Fruit fly (Drosophila melanogaster) whole organism, adult: ENCODE data around the gene Pyroxd1.
A peak's percentile ranks its signal among the peaks of the same experiment; 100 is the strongest.

Experiments used
- CG11617 ChIP-seq: fragments of 200-800 bp; sonication (Bioruptor generic); optimal IDR thresholded peaks from 2 replicates; lab custom pipeline; 2017; ENCODE audit warnings: mild to moderate bottlenecking, missing biosample characterization, missing genetic modification reagents, missing genetic modification characterization
- CG12768 ChIP-seq: fragments of 200-800 bp; sonication (Bioruptor generic); optimal IDR thresholded peaks from 2 replicates; lab custom pipeline; 2017; ENCODE audit warnings: missing biosample characterization, missing genetic modification characterization, mild to moderate bottlenecking, moderate library complexity, missing genetic modification reagents
- CG14711 ChIP-seq: fragments of 200-800 bp; sonication (Bioruptor generic); optimal IDR thresholded peaks from 2 replicates; lab custom pipeline; 2018; ENCODE audit warnings: missing biosample characterization, mild to moderate bottlenecking, missing genetic modification characterization, moderate library complexity
- CG1620 ChIP-seq: fragments of 200-800 bp; sonication (Bioruptor generic); optimal IDR thresholded peaks from 2 replicates; lab custom pipeline; 2016; ENCODE audit warnings: missing biosample characterization, missing genetic modification characterization
- CG33017 ChIP-seq: fragments of 200-800 bp; sonication (Bioruptor generic); optimal IDR thresholded peaks from 2 replicates; lab custom pipeline; 2018; ENCODE audit warnings: missing biosample characterization, mild to moderate bottlenecking, missing genetic modification characterization, moderate library complexity
- CG5204 ChIP-seq: fragments of 200-800 bp; sonication (Bioruptor generic); optimal IDR thresholded peaks from 2 replicates; lab custom pipeline; 2016; ENCODE audit warnings: missing biosample characterization, missing genetic modification characterization
- CG7045 ChIP-seq: fragments of 200-800 bp; sonication (Bioruptor generic); optimal IDR thresholded peaks from 2 replicates; lab custom pipeline; 2017; ENCODE audit warnings: missing biosample characterization, mild to moderate bottlenecking, missing genetic modification characterization
- CG7101 ChIP-seq: fragments of 200-800 bp; sonication (Bioruptor generic); optimal IDR thresholded peaks from 2 replicates; lab custom pipeline; 2018; ENCODE audit warnings: missing biosample characterization, mild to moderate bottlenecking, missing genetic modification characterization, moderate library complexity
- Clk ChIP-seq: fragments of 200-800 bp; sonication (Bioruptor generic); optimal IDR thresholded peaks from 2 replicates; lab custom pipeline; 2017; ENCODE audit warnings: missing biosample characterization, missing genetic modification characterization
- Crg-1 ChIP-seq: fragments of 200-800 bp; sonication (Bioruptor generic); optimal IDR thresholded peaks from 2 replicates; lab custom pipeline; 2016; ENCODE audit warnings: missing biosample characterization, missing genetic modification characterization
- Hr96 ChIP-seq: fragments of 200-800 bp; sonication (Bioruptor generic); optimal IDR thresholded peaks from 2 replicates; lab custom pipeline; 2016; ENCODE audit warnings: missing biosample characterization, missing genetic modification characterization
- Mnt ChIP-seq: fragments of 200-800 bp; sonication (Bioruptor generic); optimal IDR thresholded peaks from 2 replicates; lab custom pipeline; 2016; ENCODE audit warnings: missing biosample characterization, mild to moderate bottlenecking, missing genetic modification characterization
- bab1 ChIP-seq: fragments of 200-800 bp; sonication (Bioruptor generic); optimal IDR thresholded peaks from 3 replicates; lab custom pipeline; 2019; ENCODE audit warnings: missing biosample characterization, mild to moderate bottlenecking, missing genetic modification characterization, moderate library complexity
- cic ChIP-seq: fragments of 200-800 bp; sonication (Bioruptor generic); optimal IDR thresholded peaks from 2 replicates; lab custom pipeline; 2017; ENCODE audit warnings: missing biosample characterization, mild to moderate bottlenecking, missing genetic modification characterization, moderate library complexity
- cnc ChIP-seq, 2 experiments: fragments of >200 bp; optimal IDR thresholded peaks; 2 replicates each; lab custom pipeline; 2017
- kay ChIP-seq: fragments of 200-800 bp; sonication (Bioruptor generic); peaks from one replicate; lab custom pipeline; 2016; ENCODE audit warnings: missing biosample characterization, missing genetic modification characterization, borderline replicate concordance
- ovo ChIP-seq: fragments of 200-800 bp; sonication (Bioruptor generic); optimal IDR thresholded peaks from 2 replicates; lab custom pipeline; 2016; ENCODE audit warnings: missing biosample characterization, missing genetic modification characterization
- pad ChIP-seq: fragments of 200-800 bp; sonication (Bioruptor generic); optimal IDR thresholded peaks from 3 replicates; lab custom pipeline; 2017; ENCODE audit warnings: missing biosample characterization, missing genetic modification characterization, mild to moderate bottlenecking, moderate library complexity, missing genetic modification reagents
- tj ChIP-seq: fragments of 200-800 bp; sonication (Bioruptor generic); optimal IDR thresholded peaks from 3 replicates; lab custom pipeline; 2017; ENCODE audit warnings: missing biosample characterization, mild to moderate bottlenecking, missing genetic modification characterization, moderate library complexity
- toe ChIP-seq: fragments of 200-800 bp; sonication (Bioruptor generic); optimal IDR thresholded peaks from 2 replicates; lab custom pipeline; 2016; ENCODE audit warnings: missing biosample characterization, missing genetic modification characterization

Gene Pyroxd1

DNA sequence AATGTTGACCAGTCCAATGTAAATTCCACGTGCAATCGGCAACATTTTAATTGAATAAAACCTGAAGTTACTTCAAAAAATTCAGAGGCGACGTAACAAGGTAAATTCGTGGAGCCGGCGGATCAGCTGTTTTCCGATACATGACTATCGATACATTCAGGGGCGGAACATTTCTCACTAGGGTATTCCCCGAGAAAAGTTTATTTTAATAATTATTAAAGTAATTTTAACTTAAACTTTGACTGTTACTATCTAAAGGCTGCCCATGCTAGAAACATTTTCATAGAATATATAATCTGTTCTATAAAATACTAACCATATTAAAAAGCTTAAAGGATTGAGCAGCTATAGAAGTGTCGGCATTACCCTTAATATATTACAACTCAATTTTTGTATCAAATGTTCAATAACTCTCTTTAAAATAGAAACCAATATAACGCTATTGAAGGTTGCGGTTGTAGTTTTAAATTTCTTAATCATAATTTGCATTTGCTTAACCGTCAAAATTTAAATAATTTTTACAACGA, 5.9 kb downstream of the Pyroxd1 start, which contains the start of the genes mRpS18B and Kua:
Gene mRpS18B, minus strand, starts transcription at position 149 of the 527 bp plus-strand sequence.
Gene Kua, plus strand, starts transcription at position 477 of the 527 bp plus-strand sequence.
- TF ChIP-seq kay (no peak), Mnt (peak; percentile 23), CG7101 (tag; lab: Kevin White, UChicago) (peak; percentile 64), CG5204 (GFP tag; lab: Kevin White, UChicago) (peak; percentile 18), cnc (optimal IDR thresholded peaks at IDR 0.05; lab: Kevin White, UChicago) (no peak), Crg-1 (GFP tag; lab: Kevin White, UChicago) (peak; percentile 3), ovo (no peak), cic (GFP tag; lab: Kevin White, UChicago) (no peak), CG11617 (GFP tag; lab: Kevin White, UChicago) (peak; percentile 41), CG12768 (GFP tag; lab: Kevin White, UChicago) (no peak), pad (peak; percentile 24), Hr96 (GFP tag; lab: Kevin White, UChicago) (no peak), CG14711 (tag; lab: Kevin White, UChicago) (peak; percentile 55), tj (GFP tag; lab: Kevin White, UChicago) (no peak), bab1 (GFP tag; lab: Kevin White, UChicago) (peak; percentile 24), Clk (GFP tag; lab: Kevin White, UChicago) (no peak), CG7045 (GFP tag; lab: Kevin White, UChicago) (no peak), CG33017 (tag; lab: Kevin White, UChicago) (peak; percentile 44), CG1620 (GFP tag; lab: Kevin White, UChicago) (no peak), toe (GFP tag; lab: Kevin White, UChicago) (peak; percentile 46)

dm6 chr2L:20097773-20098172, 6.5 kb downstream of the Pyroxd1 start:
- TF ChIP-seq CG14711 (tag; lab: Kevin White, UChicago) (no peak), CG12768 (GFP tag; lab: Kevin White, UChicago) (peak; percentile 21), CG33017 (tag; lab: Kevin White, UChicago) (no peak), Mnt (peak; percentile 60), CG5204 (GFP tag; lab: Kevin White, UChicago) (no peak), CG7101 (tag; lab: Kevin White, UChicago) (no peak), ovo (no peak), kay (no peak), CG1620 (GFP tag; lab: Kevin White, UChicago) (no peak), CG7045 (GFP tag; lab: Kevin White, UChicago) (no peak), toe (GFP tag; lab: Kevin White, UChicago) (no peak)

DNA sequence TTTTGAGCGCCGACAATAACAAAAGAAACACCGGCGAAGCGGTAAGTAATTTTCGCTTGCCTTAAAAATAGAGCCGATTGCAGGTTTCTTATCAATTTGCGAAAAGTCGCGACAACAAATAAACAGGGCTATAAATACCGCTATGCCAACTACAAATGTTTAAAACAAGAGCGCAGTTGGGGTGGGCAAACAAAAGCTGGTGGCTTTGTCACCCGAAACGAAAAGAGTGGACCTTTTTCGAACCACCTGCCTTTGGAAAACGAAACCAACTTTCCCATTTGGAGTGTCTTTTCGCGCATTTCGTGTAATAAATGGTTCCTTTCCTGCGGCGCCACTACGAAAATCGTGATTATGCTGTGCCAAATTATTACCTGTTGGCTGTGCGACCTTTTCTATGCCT, 7.0 kb downstream of the Pyroxd1 start:
- TF ChIP-seq pad (no peak), CG5204 (GFP tag; lab: Kevin White, UChicago) (no peak), CG7101 (tag; lab: Kevin White, UChicago) (peak; percentile 71), Clk (GFP tag; lab: Kevin White, UChicago) (no peak), CG11617 (GFP tag; lab: Kevin White, UChicago) (peak; percentile 37), CG12768 (GFP tag; lab: Kevin White, UChicago) (peak; percentile 9), cic (GFP tag; lab: Kevin White, UChicago) (peak; percentile 72), bab1 (GFP tag; lab: Kevin White, UChicago) (no peak), cnc (optimal IDR thresholded peaks at IDR 0.05; lab: Kevin White, UChicago) (no peak), CG7045 (GFP tag; lab: Kevin White, UChicago) (no peak), CG14711 (tag; lab: Kevin White, UChicago) (no peak), CG33017 (tag; lab: Kevin White, UChicago) (no peak), Mnt (no peak), Crg-1 (GFP tag; lab: Kevin White, UChicago) (no peak), ovo (no peak), kay (no peak), tj (GFP tag; lab: Kevin White, UChicago) (peak; percentile 11), CG1620 (GFP tag; lab: Kevin White, UChicago) (no peak), Hr96 (GFP tag; lab: Kevin White, UChicago) (peak; percentile 1), toe (GFP tag; lab: Kevin White, UChicago) (peak; percentile 9)

DNA sequence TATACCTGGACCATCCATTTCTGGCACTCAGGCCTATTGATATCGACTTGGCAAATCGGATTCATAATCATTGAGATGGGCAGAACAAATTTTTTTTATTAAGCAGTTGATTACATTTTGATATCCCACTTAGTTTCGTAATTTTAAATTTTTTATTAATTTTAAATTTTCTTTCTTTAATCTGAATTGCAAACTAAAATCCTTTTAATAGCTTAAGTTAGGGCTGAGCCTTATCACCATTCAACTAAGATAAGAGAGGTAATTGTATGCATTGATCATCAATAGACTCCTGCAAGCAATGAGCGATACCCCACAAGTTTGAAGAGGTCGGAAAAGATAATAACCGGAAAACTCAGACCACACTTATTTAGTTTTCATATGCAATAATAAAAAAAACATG, 12.8 kb downstream of the Pyroxd1 start, which contains the start of gene CG13970:
Gene CG13970, minus strand, starts transcription at position 101 of the 400 bp plus-strand sequence.
- TF ChIP-seq CG5204 (GFP tag; lab: Kevin White, UChicago) = no peak
- TF ChIP-seq cnc (optimal IDR thresholded peaks at IDR 0.05; lab: Kevin White, UChicago) = no peak
- peak; percentile 70 for TF ChIP-seq kay
- TF ChIP-seq Clk (GFP tag; lab: Kevin White, UChicago) = no peak
- TF ChIP-seq pad = no peak

DNA sequence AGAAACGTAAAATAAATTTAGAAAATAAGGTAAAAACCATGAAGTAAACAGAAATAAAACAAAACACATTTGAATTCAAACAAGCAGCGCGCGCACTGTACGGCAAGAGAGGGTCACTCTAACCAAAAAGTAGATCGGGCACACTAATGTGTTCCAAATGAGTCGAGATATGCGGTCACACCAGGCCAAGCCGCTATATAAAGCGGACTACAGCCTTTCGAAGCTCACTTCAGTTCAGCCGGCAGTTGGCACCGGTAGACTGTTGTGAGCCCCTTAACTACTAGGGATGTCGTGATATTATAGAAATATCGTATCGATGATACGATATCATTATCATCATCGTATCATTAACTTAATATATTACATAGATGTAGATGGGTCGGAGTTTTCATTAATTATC, 13.3 kb downstream of the Pyroxd1 start:
- peak; percentile 11 for TF ChIP-seq Mnt
- no peak for TF ChIP-seq CG12768 (GFP tag; lab: Kevin White, UChicago)
- TF ChIP-seq bab1 (GFP tag; lab: Kevin White, UChicago) = peak; percentile 36
- TF ChIP-seq CG7045 (GFP tag; lab: Kevin White, UChicago) = no peak
- peak; percentile 41 for TF ChIP-seq CG1620 (GFP tag; lab: Kevin White, UChicago)
- no peak for TF ChIP-seq tj (GFP tag; lab: Kevin White, UChicago)

DNA sequence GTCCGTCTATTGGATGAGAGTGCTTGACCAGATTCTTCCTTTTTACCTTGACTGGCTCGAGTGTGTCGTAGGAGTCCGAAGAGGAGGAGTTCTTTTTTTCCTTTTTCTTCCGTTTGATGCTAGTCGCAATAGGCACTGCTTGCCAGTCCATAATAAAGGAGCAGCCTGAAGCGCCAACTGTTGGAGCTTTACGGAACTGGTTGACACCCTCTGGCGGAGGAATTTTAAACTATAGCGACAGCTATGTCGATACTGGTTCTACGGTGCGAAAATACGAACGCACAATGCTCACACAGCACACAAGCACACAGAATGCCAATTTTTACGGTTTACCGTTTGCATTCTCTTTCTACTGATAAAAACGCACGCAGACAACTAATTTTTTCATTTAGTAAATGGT, 15.4 kb downstream of the Pyroxd1 start:
- no peak for TF ChIP-seq CG7045 (GFP tag; lab: Kevin White, UChicago)
- peak; percentile 44 for TF ChIP-seq pad
- no peak for TF ChIP-seq CG5204 (GFP tag; lab: Kevin White, UChicago)
- no peak for TF ChIP-seq cnc (optimal IDR thresholded peaks at IDR 0.05; lab: Kevin White, UChicago)
- TF ChIP-seq kay = no peak
- no peak for TF ChIP-seq toe (GFP tag; lab: Kevin White, UChicago)
- no peak for TF ChIP-seq CG14711 (tag; lab: Kevin White, UChicago)
- no peak for TF ChIP-seq ovo
- no peak for TF ChIP-seq CG33017 (tag; lab: Kevin White, UChicago)
- TF ChIP-seq CG1620 (GFP tag; lab: Kevin White, UChicago) = peak; percentile 31
- no peak for TF ChIP-seq Clk (GFP tag; lab: Kevin White, UChicago)
- TF ChIP-seq Crg-1 (GFP tag; lab: Kevin White, UChicago) = no peak
- TF ChIP-seq cic (GFP tag; lab: Kevin White, UChicago) = no peak
